Worm (Caenorhabditis elegans) whole organism, early embryonic: ENCODE results near the gene poml-1.

Source experiments
- B0310.2 ChIP-seq: sonication (generic microtip); optimal IDR thresholded peaks from 2 replicates; lab custom pipeline; 2016; ENCODE audit warnings: mild to moderate bottlenecking, missing genetic modification characterization, missing compliant biosample characterization
- F13C5.2 ChIP-seq: sonication (generic microtip); optimal IDR thresholded peaks from 2 replicates; lab custom pipeline; 2017; ENCODE audit warnings: mild to moderate bottlenecking, missing genetic modification characterization, inconsistent platforms, missing compliant biosample characterization
- aly-1 ChIP-seq: sonication (generic microtip); optimal IDR thresholded peaks from 2 replicates; lab custom pipeline; 2016; ENCODE audit warnings: missing genetic modification characterization, missing compliant biosample characterization
- ama-1 ChIP-seq: fragments of 150-350 bp; optimal IDR thresholded peaks from 2 replicates; lab custom pipeline; 2014
- ceh-13 ChIP-seq: fragments of 200-800 bp; sonication (Bioruptor generic); optimal IDR thresholded peaks from 2 replicates; lab custom pipeline; 2018; ENCODE audit warnings: mild to moderate bottlenecking, missing genetic modification characterization, missing compliant biosample characterization
- ceh-36 ChIP-seq: sonication (generic microtip); optimal IDR thresholded peaks from 2 replicates; lab custom pipeline; 2016; ENCODE audit warnings: missing genetic modification characterization, inconsistent platforms, missing compliant biosample characterization
- flt-1 ChIP-seq: fragments of 200-800 bp; sonication (Bioruptor generic); IDR thresholded peaks from 2 replicates; pipeline ENCODE4 v1.3.6; 2022; ENCODE audit warnings: missing genetic modification characterization, missing compliant biosample characterization
- hmbx-1 ChIP-seq: sonication (generic microtip); optimal IDR thresholded peaks from 2 replicates; lab custom pipeline; 2016; ENCODE audit warnings: mild to moderate bottlenecking, missing genetic modification characterization, missing compliant biosample characterization
- hmg-4 ChIP-seq: fragments of 200-800 bp; sonication (Bioruptor generic); optimal IDR thresholded peaks from 2 replicates; lab custom pipeline; 2018; ENCODE audit warnings: mild to moderate bottlenecking, missing genetic modification characterization, missing compliant biosample characterization
- hnd-1 ChIP-seq: sonication (generic microtip); optimal IDR thresholded peaks from 2 replicates; lab custom pipeline; 2016; ENCODE audit warnings: missing genetic modification characterization, missing compliant biosample characterization
- scrt-1 ChIP-seq: fragments of 200-800 bp; sonication (Bioruptor generic); IDR thresholded peaks from 2 replicates; pipeline ENCODE4 v1.3.6; 2022; ENCODE audit warnings: missing genetic modification characterization, missing compliant biosample characterization
- sea-1 ChIP-seq: fragments of 200-800 bp; sonication (Bioruptor generic); conservative IDR thresholded peaks from 2 replicates; pipeline ENCODE4 v1.3.6; 2022; ENCODE audit warnings: missing genetic modification characterization, missing compliant biosample characterization
- tbx-11 ChIP-seq: fragments of 200-800 bp; sonication (Bioruptor generic); IDR thresholded peaks from 2 replicates; pipeline ENCODE4 v1.3.6; 2022; ENCODE audit warnings: missing genetic modification characterization, missing compliant biosample characterization
- tbx-37 ChIP-seq: fragments of 200-800 bp; sonication (Bioruptor generic); conservative IDR thresholded peaks from 2 replicates; pipeline ENCODE4 v1.3.6; 2022; ENCODE audit warnings: missing genetic modification reagents, missing genetic modification characterization, missing compliant biosample characterization

DNA sequence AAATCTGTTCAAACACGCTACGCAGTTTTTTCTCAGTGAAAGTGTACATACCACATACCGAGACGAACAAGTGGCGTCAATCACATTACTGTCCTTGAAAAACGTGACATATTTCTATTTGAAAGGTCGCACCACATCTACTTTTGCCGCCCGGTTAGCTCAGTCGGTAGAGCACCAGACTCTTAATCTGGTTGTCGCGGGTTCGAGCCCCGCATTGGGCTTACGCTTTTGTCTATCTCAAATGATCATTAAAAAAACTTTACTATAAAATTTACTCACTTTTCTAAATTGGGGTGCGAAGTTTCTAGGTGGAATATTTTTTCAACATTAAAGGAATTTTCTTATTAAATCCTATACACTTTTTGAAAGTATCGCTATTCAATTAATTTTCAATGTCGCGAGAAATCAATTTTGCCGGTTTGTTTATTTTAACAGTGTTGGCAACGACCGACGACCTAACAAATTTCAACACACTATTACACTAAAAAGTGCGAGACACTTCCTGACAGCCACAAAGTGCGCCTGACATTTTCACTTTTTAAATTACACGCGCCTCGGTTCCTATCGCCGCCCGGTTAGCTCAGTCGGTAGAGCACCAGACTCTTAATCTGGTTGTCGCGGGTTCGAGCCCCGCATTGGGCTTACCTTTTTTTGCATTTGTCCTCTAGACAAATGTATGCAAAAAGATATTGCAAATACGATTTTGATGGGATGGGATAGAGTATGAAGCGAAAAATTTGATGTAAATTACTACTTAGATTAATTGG lies 7.7 kb upstream of the poml-1 start:
- no peak for TF ChIP-seq scrt-1 (GFP tag; lab: Robert Waterston, UW)
- TF ChIP-seq hnd-1 (tag; lab: Kevin White, UChicago) = no peak
- TF ChIP-seq tbx-37 = peak; percentile 51; the same call in 1 of the 2 replicates
- TF ChIP-seq hmg-4 (GFP tag; lab: Kevin White, UChicago) = no peak
- TF ChIP-seq hmbx-1 (tag; lab: Kevin White, UChicago) = no peak
- 0 out of 2 replicates have a peak, but pooled peaks have one; percentile 36 for TF ChIP-seq sea-1
- peak; percentile 1 for TF ChIP-seq B0310.2 (tag; lab: Kevin White, UChicago)
- TF ChIP-seq ama-1 (lab: Kevin White, UChicago) = no peak
- TF ChIP-seq aly-1 (tag; lab: Kevin White, UChicago) = no peak
- TF ChIP-seq flt-1 (GFP tag; lab: Robert Waterston, UW) = peak; percentile 42; the same call in 1 of the 2 replicates
- no peak for TF ChIP-seq tbx-11 (GFP tag; lab: Robert Waterston, UW)
- TF ChIP-seq F13C5.2 (tag; lab: Kevin White, UChicago) = no peak
- no peak for TF ChIP-seq ceh-13 (GFP tag; lab: Kevin White, UChicago)
- TF ChIP-seq ceh-36 (tag; lab: Kevin White, UChicago) = no peak
